Fruit fly (Drosophila melanogaster): ENCODE results near the gene CG9372.

CG9372 gene

DNA sequence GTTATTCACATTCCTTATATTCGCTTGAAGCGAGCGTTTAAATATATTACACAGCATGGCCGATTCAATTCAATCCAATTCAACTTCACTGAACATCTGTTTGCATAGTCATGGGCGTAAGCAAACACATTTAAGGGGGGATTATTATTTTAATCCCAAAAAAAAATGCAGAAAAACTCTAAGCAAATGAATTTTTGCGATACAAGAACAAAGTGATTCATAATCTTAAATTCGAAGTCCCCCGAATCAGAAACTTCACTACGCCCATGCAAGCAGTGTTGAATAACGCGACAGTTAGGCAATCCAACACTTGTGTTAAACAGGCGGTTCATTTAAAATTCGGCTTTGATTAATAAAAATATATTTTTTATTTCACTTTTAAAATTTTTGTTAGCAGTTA is 15.6 kb upstream of the CG9372 start, which contains the start of gene CG14100:
Gene CG14100 (minus strand): TSS at position 103 of the 400 bp plus-strand sequence.
- TF ChIP-seq Ets96B (tag; optimal IDR thresholded peaks at IDR 0.05) (peak; percentile 100), vri (GFP tag; optimal IDR thresholded peaks at IDR 0.05) (peak; percentile 100), CG6276 (GFP tag; optimal IDR thresholded peaks at IDR 0.05) (peak; percentile 100), CG9139 (GFP tag; optimal IDR thresholded peaks at IDR 0.05) (peak; percentile 100), fd59A (GFP tag; optimal IDR thresholded peaks at IDR 0.05) (peak; percentile 100), fkh (GFP tag; optimal IDR thresholded peaks at IDR 0.05) (peak; percentile 100), Met (GFP tag; optimal IDR thresholded peaks at IDR 0.05) (peak; percentile 100), cyc (GFP tag; optimal IDR thresholded peaks at IDR 0.05) (peak; percentile 100), CG11294 (GFP tag; IDR thresholded peaks at IDR 0.05) (peak; percentile 100), CG7368 (GFP tag; optimal IDR thresholded peaks at IDR 0.05) (peak; percentile 100), CG3032 (tag; optimal IDR thresholded peaks at IDR 0.05) (peak; percentile 100), svp (GFP tag) (peak; percentile 100), CG10669 (GFP tag; optimal IDR thresholded peaks at IDR 0.05) (peak; percentile 100), topi (GFP tag; optimal IDR thresholded peaks at IDR 0.05) (peak; percentile 100), ss (GFP tag; optimal IDR thresholded peaks at IDR 0.05) (peak; percentile 100), Sox15 (GFP tag; optimal IDR thresholded peaks at IDR 0.05) (peak; percentile 100), CG8319 (GFP tag; optimal IDR thresholded peaks at IDR 0.05) (peak; percentile 100), CG16779 (tag; optimal IDR thresholded peaks at IDR 0.05) (peak; percentile 99), CG1621 (tag; optimal IDR thresholded peaks at IDR 0.05) (peak; percentile 100), CG31627 (GFP tag; optimal IDR thresholded peaks at IDR 0.05) (peak; percentile 100), fd85E (GFP tag; optimal IDR thresholded peaks at IDR 0.05) (peak; percentile 99), CG6854 (GFP tag; optimal IDR thresholded peaks at IDR 0.05) (peak; percentile 100), CG34406 (GFP tag; optimal IDR thresholded peaks at IDR 0.05) (peak; percentile 100), Eip75B (GFP tag; optimal IDR thresholded peaks at IDR 0.05) (peak; percentile 100), dac (GFP tag; optimal IDR thresholded peaks at IDR 0.05) (peak; percentile 100), Lpt (GFP tag; optimal IDR thresholded peaks at IDR 0.05) (peak; percentile 100), esn (GFP tag; optimal IDR thresholded peaks at IDR 0.05) (peak; percentile 100), CG6792 (GFP tag; optimal IDR thresholded peaks at IDR 0.05) (peak; percentile 100), acj6 (GFP tag; optimal IDR thresholded peaks at IDR 0.05) (peak; percentile 100), lz (GFP tag; optimal IDR thresholded peaks at IDR 0.05) (peak; percentile 100), Blimp-1 (GFP tag; optimal IDR thresholded peaks at IDR 0.05) (peak; percentile 99), Sox102F (GFP tag; optimal IDR thresholded peaks at IDR 0.05) (peak; percentile 100), CG8119 (GFP tag; IDR thresholded peaks at IDR 0.05) (peak; percentile 100), Hr39 (GFP tag; optimal IDR thresholded peaks at IDR 0.05) (peak; percentile 100), OdsH (GFP tag; optimal IDR thresholded peaks at IDR 0.05) (peak; percentile 100), Eip78C (GFP tag) (peak; percentile 100), Smox (GFP tag; optimal IDR thresholded peaks at IDR 0.05) (peak; percentile 100), net (GFP tag; optimal IDR thresholded peaks at IDR 0.05) (peak; percentile 100), dsx (GFP tag; optimal IDR thresholded peaks at IDR 0.05; ENCODE audit: poor library complexity, severe bottlenecking) (peak; percentile 99), CG11762 (GFP tag; optimal IDR thresholded peaks at IDR 0.05; ENCODE audit: insufficient read depth) (peak; percentile 100), Sox14 (GFP tag; optimal IDR thresholded peaks at IDR 0.05) (peak; percentile 100), CG6808 (GFP tag; optimal IDR thresholded peaks at IDR 0.05) (peak; percentile 99), Gug (GFP tag; IDR thresholded peaks at IDR 0.05) (peak; percentile 100), CG11902 (GFP tag; optimal IDR thresholded peaks at IDR 0.05) (peak; percentile 100), spab (GFP tag; optimal IDR thresholded peaks at IDR 0.05) (peak; percentile 100), Eip93F (GFP tag; optimal IDR thresholded peaks at IDR 0.05) (peak; percentile 100), CG15336 (GFP tag; IDR thresholded peaks at IDR 0.05) (peak; percentile 100), Ets21C (GFP tag; optimal IDR thresholded peaks at IDR 0.05) (peak; percentile 100), eg (GFP tag; IDR thresholded peaks at IDR 0.05) (peak; percentile 100), CG3919 (GFP tag; optimal IDR thresholded peaks at IDR 0.05) (peak; percentile 100), CG8632 (GFP tag; optimal IDR thresholded peaks at IDR 0.05) (peak; percentile 100), CG6163 (GFP tag; IDR thresholded peaks at IDR 0.05) (peak; percentile 100)
